Fruit fly (Drosophila melanogaster): ENCODE results near the gene Rnf146.

- no peak for TF ChIP-seq CG8319 (GFP tag; optimal IDR thresholded peaks at IDR 0.05)
- TF ChIP-seq esn (GFP tag; optimal IDR thresholded peaks at IDR 0.05) = peak; percentile 17
- no peak for TF ChIP-seq Sox102F (GFP tag; optimal IDR thresholded peaks at IDR 0.05)
- TF ChIP-seq topi (GFP tag; optimal IDR thresholded peaks at IDR 0.05) = no peak
- TF ChIP-seq CG9139 (GFP tag; optimal IDR thresholded peaks at IDR 0.05) = no peak
- TF ChIP-seq Ets21C (GFP tag; optimal IDR thresholded peaks at IDR 0.05) = no peak
- TF ChIP-seq svp (GFP tag) = no peak
- TF ChIP-seq CG3919 (GFP tag; optimal IDR thresholded peaks at IDR 0.05) = no peak
Measured at dm6 chr3L:19630701-19631100, 11.9 kb downstream of the Rnf146 start.
